Worm (Caenorhabditis elegans) whole organism, midembryonic: ENCODE results near the gene gcp-2.2.

ENCODE experiments used
- T22C8.4 ChIP-seq: fragments of 200-800 bp; sonication (Bioruptor generic); IDR thresholded peaks from 2 replicates; pipeline ENCODE4 v1.3.6; 2022; ENCODE audit warnings: missing genetic modification characterization, missing compliant biosample characterization
- cog-1 ChIP-seq: sonication (generic microtip); optimal IDR thresholded peaks from 2 replicates; lab custom pipeline; 2016; ENCODE audit warnings: missing genetic modification characterization, missing compliant biosample characterization
- flt-1 ChIP-seq: fragments of 200-800 bp; sonication (Bioruptor generic); IDR thresholded peaks from 2 replicates; pipeline ENCODE4 v1.3.6; 2022; ENCODE audit warnings: missing genetic modification characterization, missing compliant biosample characterization
- med-1 ChIP-seq: sonication (generic microtip); optimal IDR thresholded peaks from 2 replicates; lab custom pipeline; 2017; ENCODE audit warnings: missing genetic modification characterization, mild to moderate bottlenecking, missing compliant biosample characterization, antibody characterized with exemption, missing genetic modification reagents; ENCODE audit not compliant: insufficient read depth
- ref-1 ChIP-seq: fragments of 200-800 bp; sonication (Bioruptor generic); conservative IDR thresholded peaks from 2 replicates; pipeline ENCODE4 v1.3.6; 2022; ENCODE audit warnings: missing genetic modification reagents, missing genetic modification characterization, missing compliant biosample characterization
- tab-1 ChIP-seq: fragments of 200-800 bp; sonication (Bioruptor generic); IDR thresholded peaks from 2 replicates; pipeline ENCODE4 v1.3.6; 2022; ENCODE audit warnings: missing genetic modification characterization, missing compliant biosample characterization
- ztf-23 ChIP-seq: fragments of 200-800 bp; sonication (Bioruptor generic); IDR thresholded peaks from 2 replicates; pipeline ENCODE4 v1.3.6; 2022; ENCODE audit warnings: missing genetic modification reagents, missing genetic modification characterization, missing compliant biosample characterization
- ztf-29 ChIP-seq: fragments of 200-800 bp; sonication (Bioruptor generic); IDR thresholded peaks from 2 replicates; pipeline ENCODE4 v1.3.6; 2022; ENCODE audit warnings: missing genetic modification reagents, missing genetic modification characterization, missing compliant biosample characterization

DNA sequence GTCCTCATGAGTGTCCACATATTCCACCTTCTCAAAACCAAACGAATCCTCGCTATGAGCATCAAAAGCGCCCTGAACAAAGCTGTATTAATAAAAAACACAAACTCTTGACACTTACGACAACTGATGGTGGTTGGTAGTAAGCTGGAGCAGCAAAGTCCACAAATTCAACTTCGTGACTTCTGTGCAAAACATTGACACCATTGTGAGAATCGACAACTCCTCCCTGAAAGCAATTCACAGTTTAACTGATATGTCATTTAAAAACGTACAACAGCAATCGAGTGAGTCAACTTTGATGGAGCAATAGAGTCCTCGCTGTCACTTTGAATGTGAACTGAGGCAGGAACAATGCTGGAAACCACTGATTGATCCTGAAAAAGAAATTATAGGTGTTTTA lies 20.1 kb upstream of the gcp-2.2 start:
- TF ChIP-seq ztf-29 (no peak), flt-1 (GFP tag; lab: Robert Waterston, UW) (no peak), ztf-23 (GFP tag; lab: Robert Waterston, UW) (no peak), ref-1 (no peak), T22C8.4 (GFP tag; lab: Robert Waterston, UW) (no peak), cog-1 (tag; lab: Kevin White, UChicago) (no peak), tab-1 (no peak), med-1 (GFP tag; lab: Kevin White, UChicago) (no peak)
